Worm (Caenorhabditis elegans) whole organism, L3 larva: ENCODE results near the gene Y41D4B.4.

Experiments used
- ceh-28 ChIP-seq: fragments of 150-350 bp; optimal IDR thresholded peaks from 2 replicates; lab custom pipeline; 2014; ENCODE audit warnings: missing biosample characterization, missing genetic modification reagents, missing genetic modification characterization
- ceh-82 ChIP-seq: fragments of 150-350 bp; optimal IDR thresholded peaks from 2 replicates; lab custom pipeline; 2014; ENCODE audit warnings: missing biosample characterization, missing genetic modification characterization
- fos-1 ChIP-seq: fragments of 150-350 bp; optimal IDR thresholded peaks from 2 replicates; lab custom pipeline; 2014; ENCODE audit warnings: missing biosample characterization, missing genetic modification characterization
- skn-1 ChIP-seq: fragments of 150-350 bp; optimal IDR thresholded peaks from 2 replicates; lab custom pipeline; 2014; ENCODE audit warnings: missing biosample characterization, missing genetic modification characterization
- tbx-2 ChIP-seq: sonication (generic microtip); optimal IDR thresholded peaks from 2 replicates; lab custom pipeline; 2016; ENCODE audit warnings: mild to moderate bottlenecking, missing genetic modification characterization, missing compliant biosample characterization

DNA sequence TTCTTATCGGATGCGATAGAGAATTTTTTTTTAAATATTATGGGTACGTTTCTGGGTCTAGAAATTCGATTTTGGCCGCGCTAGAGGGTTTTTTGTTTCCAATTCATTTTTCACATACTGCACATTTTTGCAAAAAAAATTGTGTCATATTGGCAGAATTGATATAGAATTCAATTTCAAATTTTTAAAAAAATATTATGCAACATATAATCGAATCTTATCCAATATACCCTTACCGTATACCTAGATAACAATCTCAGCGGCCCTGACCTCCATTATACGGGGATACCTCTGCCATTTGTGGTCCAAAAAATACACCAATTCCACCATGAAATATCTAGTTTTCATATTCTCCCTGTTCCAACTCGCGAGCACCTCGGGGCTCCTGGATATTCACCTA lies 28.3 kb upstream of the Y41D4B.4 start, which contains the start of gene cpg-24:
- TF ChIP-seq skn-1 (tag; lab: Kevin White, UChicago): no peak
- no peak for TF ChIP-seq ceh-28
- no peak for TF ChIP-seq fos-1 (tag; lab: Kevin White, UChicago)
- TF ChIP-seq ceh-82 (tag; lab: Kevin White, UChicago): no peak
- TF ChIP-seq tbx-2 (tag; lab: Kevin White, UChicago): no peak
